Worm (Caenorhabditis elegans) whole organism, L4 larva: ENCODE data around the gene mig-15.
A peak's percentile ranks its signal among the peaks of the same experiment; 100 is the strongest.

Experiments used
- F10B5.3 ChIP-seq: sonication (generic microtip); optimal IDR thresholded peaks from 2 replicates; lab custom pipeline; 2016; ENCODE audit warnings: mild to moderate bottlenecking, missing genetic modification characterization, missing compliant biosample characterization
- F26F4.8 ChIP-seq: fragments of 200-800 bp; sonication (Bioruptor generic); conservative IDR thresholded peaks from 2 replicates; pipeline ENCODE4 v1.3.6; 2022; ENCODE audit warnings: missing genetic modification characterization, missing compliant biosample characterization
- F37D6.2 ChIP-seq: sonication (generic microtip); optimal IDR thresholded peaks from 2 replicates; lab custom pipeline; 2016; ENCODE audit warnings: mild to moderate bottlenecking, missing genetic modification characterization, missing compliant biosample characterization
- F44E2.7 ChIP-seq: fragments of 200-800 bp; sonication (Bioruptor generic); IDR thresholded peaks from 2 replicates; pipeline ENCODE4 v2.1.2; 2022; ENCODE audit warnings: missing genetic modification characterization, missing compliant biosample characterization
- F49E8.2 ChIP-seq: sonication (generic microtip); optimal IDR thresholded peaks from 2 replicates; lab custom pipeline; 2016; ENCODE audit warnings: missing compliant biosample characterization, mild to moderate bottlenecking, missing genetic modification characterization, borderline replicate concordance
- T20F7.1 ChIP-seq: fragments of 200-800 bp; sonication (Bioruptor generic); optimal IDR thresholded peaks from 2 replicates; lab custom pipeline; 2018; ENCODE audit warnings: mild to moderate bottlenecking, missing genetic modification characterization, missing compliant biosample characterization
- T26A8.4 ChIP-seq: fragments of 200-800 bp; sonication (Bioruptor generic); IDR thresholded peaks from 2 replicates; pipeline ENCODE4 v1.3.6; 2022; ENCODE audit warnings: missing genetic modification characterization, missing compliant biosample characterization
- Y105C5A.15 ChIP-seq: fragments of 200-800 bp; sonication (Bioruptor generic); IDR thresholded peaks from 2 replicates; pipeline ENCODE4 v1.3.6; 2022; ENCODE audit warnings: missing genetic modification characterization, missing compliant biosample characterization
- Y75B8A.6 ChIP-seq: fragments of 200-800 bp; sonication (Bioruptor generic); IDR thresholded peaks from 2 replicates; pipeline ENCODE4 v1.3.6; 2022; ENCODE audit warnings: missing genetic modification reagents, missing genetic modification characterization, missing compliant biosample characterization
- ZK546.5 ChIP-seq, 2 experiments: sonication (generic microtip); optimal IDR thresholded peaks; 2 replicates each; lab custom pipeline; 2017; ENCODE audit warnings: missing biosample characterization in 2 of 2, missing genetic modification characterization in 2 of 2
- aha-1 ChIP-seq: fragments of 150-350 bp; peaks from one replicate; lab custom pipeline; 2014; ENCODE audit warnings: missing biosample characterization, missing genetic modification characterization
- aly-2 ChIP-seq: sonication (generic microtip); optimal IDR thresholded peaks from 2 replicates; lab custom pipeline; 2018; ENCODE audit warnings: missing biosample characterization, missing genetic modification characterization
- ama-1 ChIP-seq: fragments of 150-350 bp; optimal IDR thresholded peaks from 2 replicates; lab custom pipeline; 2014; ENCODE audit warnings: inconsistent platforms, mixed read lengths
- ceh-82 ChIP-seq: sonication (generic microtip); optimal IDR thresholded peaks from 2 replicates; lab custom pipeline; 2017; ENCODE audit warnings: missing biosample characterization, missing genetic modification characterization
- daf-12 ChIP-seq: fragments of 150-350 bp; optimal IDR thresholded peaks from 2 replicates; lab custom pipeline; 2014; ENCODE audit warnings: missing biosample characterization, missing genetic modification reagents, missing genetic modification characterization
- daf-16 ChIP-seq, 3 experiments: sonication (generic microtip); optimal IDR thresholded peaks; 2 replicates each; lab custom pipeline; 2016 to 2017; ENCODE audit warnings: missing genetic modification characterization in 3 of 3, missing genetic modification reagents in 3 of 3, mild to moderate bottlenecking in 2 of 3, missing compliant biosample characterization in 2 of 3, missing biosample characterization in 1 of 3, moderate library complexity in 1 of 3
- daf-8 ChIP-seq: fragments of 200-800 bp; sonication (Bioruptor generic); IDR thresholded peaks from 2 replicates; pipeline ENCODE4 v1.3.6; 2022; ENCODE audit warnings: missing genetic modification characterization, missing compliant biosample characterization
- dmd-6 ChIP-seq: fragments of 200-800 bp; sonication (Bioruptor generic); IDR thresholded peaks from 2 replicates; pipeline ENCODE4 v1.3.6; 2022; ENCODE audit warnings: missing genetic modification reagents, missing genetic modification characterization, missing compliant biosample characterization
- duxl-1 ChIP-seq: sonication (generic microtip); optimal IDR thresholded peaks from 2 replicates; lab custom pipeline; 2016; ENCODE audit warnings: mild to moderate bottlenecking, missing genetic modification characterization, moderate library complexity, missing compliant biosample characterization; ENCODE audit not compliant: poor library complexity
- dve-1 ChIP-seq: sonication (generic microtip); optimal IDR thresholded peaks from 2 replicates; lab custom pipeline; 2017; ENCODE audit warnings: antibody characterized with exemption, mild to moderate bottlenecking, missing genetic modification characterization, missing compliant biosample characterization; ENCODE audit not compliant: insufficient read depth
- egl-43 ChIP-seq: fragments of 200-800 bp; sonication (Bioruptor generic); IDR thresholded peaks from 2 replicates; pipeline ENCODE4 v1.3.6; 2022; ENCODE audit warnings: missing genetic modification reagents, missing genetic modification characterization, missing compliant biosample characterization
- hlh-11 ChIP-seq: fragments of 200-800 bp; sonication (Bioruptor generic); optimal IDR thresholded peaks from 2 replicates; lab custom pipeline; 2018; ENCODE audit warnings: mild to moderate bottlenecking, missing genetic modification characterization, missing compliant biosample characterization
- hmg-1.1 ChIP-seq: fragments of 200-800 bp; sonication (Bioruptor generic); IDR thresholded peaks from 2 replicates; pipeline ENCODE4 v1.3.6; 2022; ENCODE audit warnings: missing genetic modification reagents, missing genetic modification characterization, missing compliant biosample characterization
- lin-1 ChIP-seq: fragments of 200-800 bp; sonication (Bioruptor generic); IDR thresholded peaks from 2 replicates; pipeline ENCODE4 v1.3.6; 2022; ENCODE audit warnings: missing genetic modification reagents, missing genetic modification characterization, missing compliant biosample characterization
- lin-15B ChIP-seq: fragments of 150-350 bp; sonication (generic microtip); optimal IDR thresholded peaks from 3 replicates; lab custom pipeline; 2014; ENCODE audit warnings: missing biosample characterization, missing genetic modification characterization
- lin-38 ChIP-seq: fragments of 200-800 bp; sonication (Bioruptor generic); IDR thresholded peaks from 2 replicates; pipeline ENCODE4 v1.3.6; 2022; ENCODE audit warnings: missing genetic modification reagents, missing genetic modification characterization, missing compliant biosample characterization
- lin-39 ChIP-seq: fragments of 150-350 bp; optimal IDR thresholded peaks from 2 replicates; lab custom pipeline; 2014; ENCODE audit warnings: missing biosample characterization, missing genetic modification reagents, missing genetic modification characterization
- mep-1 ChIP-seq: fragments of 150-350 bp; sonication (generic microtip); optimal IDR thresholded peaks from 3 replicates; lab custom pipeline; 2014; ENCODE audit warnings: missing biosample characterization, missing genetic modification characterization
- mes-2 ChIP-seq: sonication (generic microtip); optimal IDR thresholded peaks from 2 replicates; lab custom pipeline; 2016; ENCODE audit warnings: missing genotype, mild to moderate bottlenecking, missing genetic modification characterization, missing compliant biosample characterization; ENCODE audit not compliant: poor library complexity, severe bottlenecking
- mxl-2 ChIP-seq: fragments of 200-800 bp; sonication (Bioruptor generic); conservative IDR thresholded peaks from 2 replicates; pipeline ENCODE4 v1.3.6; 2022; ENCODE audit warnings: missing genetic modification reagents, missing genetic modification characterization, missing compliant biosample characterization
- mxl-3 ChIP-seq: fragments of 200-800 bp; sonication (Bioruptor generic); optimal IDR thresholded peaks from 2 replicates; lab custom pipeline; 2018; ENCODE audit warnings: mild to moderate bottlenecking, missing genetic modification characterization, missing compliant biosample characterization
- nhr-102 ChIP-seq: sonication (generic microtip); optimal IDR thresholded peaks from 2 replicates; lab custom pipeline; 2016; ENCODE audit warnings: mild to moderate bottlenecking, missing genetic modification characterization, moderate library complexity, missing compliant biosample characterization
- nhr-237 ChIP-seq: sonication (generic microtip); optimal IDR thresholded peaks from 2 replicates; lab custom pipeline; 2017; ENCODE audit warnings: missing biosample characterization, missing genetic modification characterization
- nhr-28 ChIP-seq: fragments of 150-350 bp; optimal IDR thresholded peaks from 2 replicates; lab custom pipeline; 2014; ENCODE audit warnings: missing biosample characterization, missing genetic modification characterization
- nhr-42 ChIP-seq: fragments of 200-800 bp; sonication (Bioruptor generic); IDR thresholded peaks from 2 replicates; pipeline ENCODE4 v1.3.6; 2022; ENCODE audit warnings: missing genetic modification characterization, missing compliant biosample characterization
- nhr-48 ChIP-seq: sonication (generic microtip); optimal IDR thresholded peaks from 2 replicates; lab custom pipeline; 2016; ENCODE audit warnings: mild to moderate bottlenecking, missing genetic modification characterization, missing compliant biosample characterization
- nhr-76 ChIP-seq: fragments of 150-350 bp; optimal IDR thresholded peaks from 2 replicates; lab custom pipeline; 2014; ENCODE audit warnings: missing biosample characterization, missing genetic modification characterization
- pha-4 ChIP-seq, 2 experiments: fragments of 150-350 bp in 1 of 2; fragments of 200-800 bp in 1 of 2; sonication (Bioruptor generic) in 1 of 2; IDR thresholded peaks in 1 of 2; optimal IDR thresholded peaks in 1 of 2; 2 replicates each; pipeline versions ENCODE4 v1.3.6 to Lab custom; 2014 to 2022; ENCODE audit warnings: missing genetic modification characterization in 2 of 2, missing genetic modification reagents in 2 of 2, missing biosample characterization in 1 of 2, missing compliant biosample characterization in 1 of 2
- pqm-1 ChIP-seq: sonication (generic microtip); optimal IDR thresholded peaks from 2 replicates; lab custom pipeline; 2017; ENCODE audit warnings: missing biosample characterization, missing genetic modification characterization
- rbr-2 ChIP-seq: sonication (generic microtip); optimal IDR thresholded peaks from 2 replicates; lab custom pipeline; 2016; ENCODE audit warnings: missing genotype, missing genetic modification characterization, missing compliant biosample characterization
- skn-1 ChIP-seq: fragments of 150-350 bp; optimal IDR thresholded peaks from 2 replicates; lab custom pipeline; 2014; ENCODE audit warnings: missing biosample characterization, missing genetic modification characterization
- spr-3 ChIP-seq: fragments of 200-800 bp; sonication (Bioruptor generic); optimal IDR thresholded peaks from 2 replicates; lab custom pipeline; 2018; ENCODE audit warnings: mild to moderate bottlenecking, missing genetic modification characterization, missing compliant biosample characterization
- ztf-11 ChIP-seq: fragments of 150-350 bp; optimal IDR thresholded peaks from 2 replicates; lab custom pipeline; 2014; ENCODE audit warnings: missing biosample characterization, missing genetic modification characterization
- ztf-7 ChIP-seq: fragments of 150-350 bp; optimal IDR thresholded peaks from 2 replicates; lab custom pipeline; 2014; ENCODE audit warnings: missing biosample characterization, missing genetic modification characterization

Gene mig-15

ce11 chrX:10435492-10435939, 7.1 kb upstream of the mig-15 start (continued):
- TF ChIP-seq ceh-82 (tag; lab: Kevin White, UChicago) = no peak
- no peak for TF ChIP-seq mxl-2 (GFP tag; lab: Robert Waterston, UW)
- no peak for TF ChIP-seq T20F7.1 (GFP tag; lab: Kevin White, UChicago)
- no peak for TF ChIP-seq ZK546.5 (tag; optimal IDR thresholded peaks at IDR 0.05; lab: Kevin White, UChicago)
- no peak for TF ChIP-seq spr-3
- TF ChIP-seq T26A8.4 = no peak
- TF ChIP-seq egl-43 (GFP tag; lab: Robert Waterston, UW) = peak; percentile 84
- no peak for TF ChIP-seq lin-1 (GFP tag; lab: Robert Waterston, UW)
- peak; percentile 82 for TF ChIP-seq hmg-1.1 (GFP tag; lab: Robert Waterston, UW)
- TF ChIP-seq nhr-76 (tag; lab: Kevin White, UChicago) = no peak
- TF ChIP-seq nhr-102 (tag; lab: Kevin White, UChicago) = no peak
- no peak for TF ChIP-seq F44E2.7
- TF ChIP-seq, all 104 proteins: peak for 32

DNA sequence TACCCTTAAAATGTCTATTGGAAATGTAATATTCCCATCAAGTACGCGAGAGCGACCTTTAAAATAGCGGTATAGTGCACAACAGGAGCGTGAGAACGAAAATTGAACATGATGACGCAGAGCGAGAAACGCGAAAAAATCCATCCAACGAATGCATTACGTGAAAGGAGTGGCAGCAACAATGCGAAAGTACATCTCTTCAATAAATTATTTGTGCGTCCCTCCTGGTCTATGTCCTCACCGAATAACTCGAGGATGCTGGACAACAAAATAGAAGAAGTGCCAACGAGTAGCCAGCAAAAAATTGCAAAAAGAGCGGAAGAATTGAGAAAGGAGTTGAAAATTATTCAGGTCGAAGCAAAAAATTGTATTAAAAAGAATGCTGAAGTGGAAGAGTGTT, 5.4 kb upstream of the mig-15 start:
- TF ChIP-seq F26F4.8 (no peak), aly-2 (tag; lab: Kevin White, UChicago) (no peak), daf-12 (tag; lab: Kevin White, UChicago) (no peak), mxl-2 (GFP tag; lab: Robert Waterston, UW) (no peak), aha-1 (no peak), nhr-237 (tag; lab: Kevin White, UChicago) (no peak), ztf-11 (tag; lab: Kevin White, UChicago) (no peak), F49E8.2 (tag; lab: Kevin White, UChicago) (no peak), rbr-2 (tag; lab: Kevin White, UChicago) (no peak), daf-16 (GFP tag; optimal IDR thresholded peaks at IDR 0.05; lab: Kevin White, UChicago) (no peak), daf-16 (tag; optimal IDR thresholded peaks at IDR 0.05; lab: Kevin White, UChicago) (no peak), duxl-1 (tag; lab: Kevin White, UChicago) (no peak), lin-38 (no peak)

ce11 chrX:10432786-10433185, 4.3 kb upstream of the mig-15 start:
- no peak for TF ChIP-seq Y75B8A.6 (GFP tag; lab: Robert Waterston, UW)
- no peak for TF ChIP-seq daf-8 (GFP tag; lab: Robert Waterston, UW)
- TF ChIP-seq mes-2 (tag; lab: Kevin White, UChicago) = peak; percentile 8
- TF ChIP-seq F10B5.3 (tag; lab: Kevin White, UChicago) = no peak

- peak; percentile 94 for TF ChIP-seq mxl-3 (GFP tag; lab: Kevin White, UChicago)
- TF ChIP-seq Y75B8A.6 (GFP tag; lab: Robert Waterston, UW) = no peak
- TF ChIP-seq pqm-1 = peak; percentile 62
- no peak for TF ChIP-seq F44E2.7
- TF ChIP-seq nhr-28 (tag; lab: Kevin White, UChicago) = peak; percentile 88
- TF ChIP-seq mep-1 = peak; percentile 27
- TF ChIP-seq lin-39 (tag; lab: Kevin White, UChicago) = no peak
- peak; percentile 15; the same call in 1 of the 2 replicates for TF ChIP-seq dmd-6 (GFP tag; lab: Robert Waterston, UW)
- TF ChIP-seq Y105C5A.15 = no peak
- peak; percentile 63 for TF ChIP-seq hlh-11 (tag; lab: Kevin White, UChicago)
- no peak for TF ChIP-seq ama-1
- TF ChIP-seq skn-1 (tag; lab: Kevin White, UChicago) = no peak
- TF ChIP-seq mes-2 (tag; lab: Kevin White, UChicago) = peak; percentile 17
- no peak for TF ChIP-seq F37D6.2 (tag; lab: Kevin White, UChicago)
- TF ChIP-seq nhr-48 (tag; lab: Kevin White, UChicago) = no peak
- TF ChIP-seq dve-1 (tag; lab: Kevin White, UChicago) = peak; percentile 7
- no peak for TF ChIP-seq pha-4 (GFP tag; IDR thresholded peaks at IDR 0.05; lab: Robert Waterston, UW)
- TF ChIP-seq pha-4 (tag; optimal IDR thresholded peaks at IDR 0.05; lab: Kevin White, UChicago) = no peak
- no peak for TF ChIP-seq T20F7.1 (GFP tag; lab: Kevin White, UChicago)
- TF ChIP-seq ztf-7 (tag; lab: Kevin White, UChicago) = no peak
- no peak for TF ChIP-seq nhr-42
- TF ChIP-seq F26F4.8 = no peak
- no peak for TF ChIP-seq daf-16 (GFP tag; optimal IDR thresholded peaks at IDR 0.05; lab: Kevin White, UChicago)
- TF ChIP-seq daf-16 (tag; optimal IDR thresholded peaks at IDR 0.05; lab: Kevin White, UChicago) = peak; percentile 62
- no peak for TF ChIP-seq mxl-2 (GFP tag; lab: Robert Waterston, UW)
- no peak for TF ChIP-seq nhr-76 (tag; lab: Kevin White, UChicago)
- TF ChIP-seq lin-15B (tag; lab: Kevin White, UChicago) = no peak
Measured at ce11 chrX:10430866-10431265, 2.4 kb upstream of the mig-15 start.
